Worm (Caenorhabditis elegans): ENCODE data around the gene ucr-2.3.

Gene ucr-2.3

DNA sequence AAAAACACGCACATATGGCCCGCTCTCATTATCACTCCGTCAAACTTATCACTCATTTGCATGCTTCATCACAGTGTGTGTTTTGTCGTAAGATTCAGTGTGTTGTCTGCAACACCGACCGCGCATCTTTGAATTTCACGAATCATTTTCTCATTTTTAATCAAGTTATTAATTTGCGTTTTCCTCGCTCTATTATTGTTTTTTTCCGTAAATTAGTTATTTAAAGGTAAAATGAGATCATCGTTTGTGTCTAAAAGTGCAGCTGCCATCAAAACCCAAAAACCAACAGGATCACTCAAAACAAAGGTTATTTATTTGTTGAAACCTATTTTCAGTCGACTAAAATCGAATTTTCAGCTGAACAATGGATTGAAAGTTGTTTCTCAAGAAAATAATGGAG, at the start of gene ucr-2.3, which contains the start of gene T24C4.5:
TSS of gene ucr-2.3 (plus strand) at position 227 of the 400 bp plus-strand sequence.
TSS of gene T24C4.5 (minus strand) at position 101 of the 400 bp plus-strand sequence.
- TF ChIP-seq lir-3 (tag; optimal IDR thresholded peaks at IDR 0.05; ENCODE audit: poor library complexity) = no peak
- no peak for TF ChIP-seq skn-1 (tag; optimal IDR thresholded peaks at IDR 0.05)
- no peak for TF ChIP-seq nhr-12 (tag; optimal IDR thresholded peaks at IDR 0.05)
- TF ChIP-seq fkh-8 (tag; optimal IDR thresholded peaks at IDR 0.05) = no peak
- TF ChIP-seq aha-1 (tag; optimal IDR thresholded peaks at IDR 0.05) = no peak
- TF ChIP-seq lin-15B (tag; optimal IDR thresholded peaks at IDR 0.05) = no peak
- no peak for TF ChIP-seq ces-1 (GFP tag; optimal IDR thresholded peaks at IDR 0.05)
- TF ChIP-seq zag-1 (tag; optimal IDR thresholded peaks at IDR 0.05) = no peak
- no peak for TF ChIP-seq ceh-63 (GFP tag; optimal IDR thresholded peaks at IDR 0.05)

DNA sequence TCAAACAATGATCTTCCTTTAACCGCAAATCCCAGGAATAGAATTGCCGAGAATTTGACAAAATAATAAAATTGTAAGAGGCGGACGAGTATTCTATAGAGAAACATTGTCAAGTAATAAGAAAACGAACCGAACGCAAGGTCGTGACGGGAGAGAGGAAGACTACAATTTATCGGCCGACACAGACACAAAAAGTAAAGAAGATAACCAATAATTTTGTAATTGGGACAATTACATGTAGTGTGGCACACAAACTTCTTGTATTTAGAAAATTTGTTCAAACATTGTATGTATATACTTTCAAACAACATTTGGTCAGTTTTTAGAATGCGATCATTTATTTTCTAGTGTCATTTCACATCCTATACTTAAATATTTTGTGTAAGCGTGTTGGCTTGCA, 47.7 kb upstream of the ucr-2.3 start, which contains the start of gene ceeh-1:
TSS of gene ceeh-1 (minus strand) at position 317 of the 400 bp plus-strand sequence.
- no peak for TF ChIP-seq efl-3 (GFP tag; optimal IDR thresholded peaks at IDR 0.05)
- no peak for TF ChIP-seq nhr-237 (tag; optimal IDR thresholded peaks at IDR 0.05)
- peak in 1 of 6 experiments; percentile 27 for TF ChIP-seq elt-3 (tag; optimal IDR thresholded peaks at IDR 0.05)
- peak in 1 of 2 experiments; percentile 13 for TF ChIP-seq lsy-2 (tag; optimal IDR thresholded peaks at IDR 0.05)
- TF ChIP-seq lin-14 (GFP tag; optimal IDR thresholded peaks at IDR 0.05) = peak; percentile 47
- no peak for TF ChIP-seq ceh-88 (GFP tag; IDR thresholded peaks at IDR 0.05)
- TF ChIP-seq nhr-85 (tag) = peak; percentile 45
- TF ChIP-seq nhr-20 (tag; optimal IDR thresholded peaks at IDR 0.05) = peak; percentile 3

DNA sequence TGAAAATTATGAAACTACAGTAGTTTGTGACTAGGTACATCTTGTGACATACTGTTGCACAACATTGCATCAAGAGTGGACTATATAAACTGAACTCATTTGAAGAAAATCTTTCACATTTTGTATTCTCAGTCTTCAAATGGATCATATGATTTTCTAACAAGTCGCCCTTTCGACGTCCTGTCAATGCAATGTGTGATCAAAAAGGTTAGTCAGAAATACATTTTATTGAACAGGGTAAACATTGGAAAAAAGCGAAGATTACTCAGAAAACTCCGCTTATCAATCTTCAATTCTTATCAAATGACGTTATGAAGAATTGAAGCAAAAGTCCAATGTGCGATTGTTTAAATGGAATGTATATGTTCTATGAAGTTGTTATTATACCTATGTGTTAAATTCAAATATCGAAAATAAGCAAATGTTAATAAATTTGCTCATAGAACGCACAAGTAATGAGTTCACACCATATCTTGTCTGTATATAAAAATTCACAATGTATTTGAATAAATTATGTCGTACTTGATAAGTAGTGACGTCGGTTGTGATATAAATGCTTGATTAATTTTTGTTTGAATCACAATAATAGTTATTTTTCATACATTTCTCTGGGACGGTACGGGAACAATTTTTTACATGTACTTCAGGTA, 46.7 kb upstream of the ucr-2.3 start, which contains the start of gene zip-2:
TSS of gene zip-2 (plus strand) at position 128 of the 650 bp plus-strand sequence.
- TF ChIP-seq nhr-237 (tag; optimal IDR thresholded peaks at IDR 0.05) = no peak
- no peak for TF ChIP-seq unc-30 (tag; optimal IDR thresholded peaks at IDR 0.05)
- no peak for TF ChIP-seq lin-13 (GFP tag; optimal IDR thresholded peaks at IDR 0.05)
- TF ChIP-seq hlh-4 (tag; optimal IDR thresholded peaks at IDR 0.05) = no peak
- no peak for TF ChIP-seq nhr-84 (tag; optimal IDR thresholded peaks at IDR 0.05)
- TF ChIP-seq egl-27 (tag; optimal IDR thresholded peaks at IDR 0.05) = no peak
- no peak for TF ChIP-seq ceh-8 (GFP tag; optimal IDR thresholded peaks at IDR 0.05)
- TF ChIP-seq swsn-7 (tag; optimal IDR thresholded peaks at IDR 0.05) = no peak
- TF ChIP-seq C16A3.4 (tag; optimal IDR thresholded peaks at IDR 0.05) = peak; percentile 19
- TF ChIP-seq pag-3 (tag; optimal IDR thresholded peaks at IDR 0.05; ENCODE audit: borderline replicate concordance, insufficient read depth) = no peak
- no peak for TF ChIP-seq sox-4 (tag; optimal IDR thresholded peaks at IDR 0.05)
- TF ChIP-seq hlh-17 (GFP tag; optimal IDR thresholded peaks at IDR 0.05; ENCODE audit: borderline replicate concordance) = no peak
- no peak for TF ChIP-seq rnt-1 (tag; optimal IDR thresholded peaks at IDR 0.05)
- TF ChIP-seq nhr-19 (GFP tag; conservative IDR thresholded peaks at IDR 0.05) = no peak
- TF ChIP-seq mef-2 (tag; optimal IDR thresholded peaks at IDR 0.05) = peak; percentile 2
- no peak for TF ChIP-seq nhr-76 (tag; optimal IDR thresholded peaks at IDR 0.05)
- peak; percentile 72 for TF ChIP-seq nhr-20 (tag; optimal IDR thresholded peaks at IDR 0.05)
- no peak for TF ChIP-seq efl-1 (optimal IDR thresholded peaks at IDR 0.05)
- TF ChIP-seq efl-1 (GFP tag; optimal IDR thresholded peaks at IDR 0.05 in 1 of 2) = peak in 1 of 2 experiments; percentile 90
- TF ChIP-seq nhr-71 (tag; optimal IDR thresholded peaks at IDR 0.05) = peak; percentile 52
- TF ChIP-seq zip-4 (GFP tag; optimal IDR thresholded peaks at IDR 0.05) = no peak
- no peak for TF ChIP-seq aha-1 (tag; optimal IDR thresholded peaks at IDR 0.05)
- no peak for TF ChIP-seq ceh-82 (tag; optimal IDR thresholded peaks at IDR 0.05)
- TF ChIP-seq unc-98 (GFP tag; IDR thresholded peaks at IDR 0.05) = no peak
- peak; percentile 36 for TF ChIP-seq snu-23 (GFP tag; optimal IDR thresholded peaks at IDR 0.05)
- TF ChIP-seq aly-2 (tag; optimal IDR thresholded peaks at IDR 0.05) = no peak
- no peak for TF ChIP-seq irx-1 (tag; optimal IDR thresholded peaks at IDR 0.05)
- peak in 1 of 2 experiments; percentile 48 for TF ChIP-seq lin-35 (GFP tag; optimal IDR thresholded peaks at IDR 0.05)
- no peak for TF ChIP-seq F16B12.6 (tag; optimal IDR thresholded peaks at IDR 0.05)
- no peak for TF ChIP-seq mep-1 (tag; optimal IDR thresholded peaks at IDR 0.05)
- TF ChIP-seq pqm-1 (tag; optimal IDR thresholded peaks at IDR 0.05) = peak; percentile 43
- TF ChIP-seq C04F5.9 (tag; optimal IDR thresholded peaks at IDR 0.05) = no peak
- no peak for TF ChIP-seq fkh-4 (tag; optimal IDR thresholded peaks at IDR 0.05; ENCODE audit: borderline replicate concordance)
- TF ChIP-seq dpl-1 (GFP tag; optimal IDR thresholded peaks at IDR 0.05) = peak in 1 of 3 experiments; percentile 18
- no peak for TF ChIP-seq egl-13 (tag; optimal IDR thresholded peaks at IDR 0.05)
